Fruit fly (Drosophila melanogaster) whole organism, pupa: Measurements from ENCODE around the gene fy.

Source experiments
- CG13204 ChIP-seq: fragments of 200-800 bp; sonication (Bioruptor generic); optimal IDR thresholded peaks from 2 replicates; lab custom pipeline; 2018; ENCODE audit warnings: missing biosample characterization, mild to moderate bottlenecking, missing genetic modification characterization, moderate library complexity
- CG32121 ChIP-seq: fragments of 200-800 bp; sonication (Bioruptor generic); IDR thresholded peaks from 2 replicates; pipeline ENCODE4 v1.3.6; 2022; ENCODE audit warnings: missing biosample characterization, missing genetic modification characterization
- Pif1A ChIP-seq: fragments of 200-800 bp; sonication (Bioruptor generic); optimal IDR thresholded peaks from 3 replicates; lab custom pipeline; 2016; ENCODE audit warnings: missing biosample characterization, missing genetic modification characterization

- TF ChIP-seq CG13204 (GFP tag; lab: Kevin White, UChicago) (no peak), Pif1A (GFP tag; lab: Kevin White, UChicago) (no peak), CG32121 (no peak)
These were observed 28.8 kb downstream of the fy start, which contains the start of gene Wdr82 for dm6 chr2L:8374235-8374634.
